Worm (Caenorhabditis elegans) whole organism, L1 larva: ENCODE results near the gene ZK1290.11.
A peak's percentile ranks its signal among the peaks of the same experiment; 100 is the strongest.

Experiments used
- C16A3.4 ChIP-seq: fragments of 150-350 bp; optimal IDR thresholded peaks from 2 replicates; lab custom pipeline; 2014; ENCODE audit warnings: missing biosample characterization, missing genetic modification characterization
- F16B12.6 ChIP-seq: fragments of 150-350 bp; optimal IDR thresholded peaks from 2 replicates; lab custom pipeline; 2014; ENCODE audit warnings: missing biosample characterization, missing genetic modification characterization
- alr-1 ChIP-seq: fragments of 200-800 bp; sonication (Bioruptor generic); optimal IDR thresholded peaks from 2 replicates; lab custom pipeline; 2018; ENCODE audit warnings: borderline replicate concordance, mild to moderate bottlenecking, missing genetic modification characterization, missing compliant biosample characterization
- ama-1 ChIP-seq: fragments of 150-350 bp; optimal IDR thresholded peaks from 2 replicates; lab custom pipeline; 2014
- blmp-1 ChIP-seq: fragments of 150-350 bp; optimal IDR thresholded peaks from 2 replicates; lab custom pipeline; 2014; ENCODE audit warnings: missing biosample characterization, missing genetic modification characterization
- ceh-8 ChIP-seq: fragments of 200-800 bp; sonication (Bioruptor generic); optimal IDR thresholded peaks from 2 replicates; lab custom pipeline; 2018; ENCODE audit warnings: mild to moderate bottlenecking, missing genetic modification characterization, moderate library complexity, missing compliant biosample characterization
- ceh-82 ChIP-seq, 3 experiments: fragments of 150-350 bp in 1 of 3; sonication (generic microtip) in 2 of 3; optimal IDR thresholded peaks; 2 replicates each; lab custom pipeline; 2014 to 2017; ENCODE audit warnings: missing biosample characterization in 3 of 3, missing genetic modification characterization in 3 of 3
- ceh-90 ChIP-seq: sonication (generic microtip); optimal IDR thresholded peaks from 2 replicates; lab custom pipeline; 2016; ENCODE audit warnings: missing genetic modification characterization, missing compliant biosample characterization
- efl-3 ChIP-seq: fragments of 200-800 bp; sonication (Bioruptor generic); optimal IDR thresholded peaks from 2 replicates; lab custom pipeline; 2018; ENCODE audit warnings: mild to moderate bottlenecking, missing genetic modification characterization, missing compliant biosample characterization
- egl-13 ChIP-seq: sonication (generic microtip); optimal IDR thresholded peaks from 2 replicates; lab custom pipeline; 2016; ENCODE audit warnings: missing genotype, missing genetic modification reagents, missing genetic modification characterization, missing compliant biosample characterization
- egl-27 ChIP-seq, 2 experiments: fragments of 150-350 bp in 1 of 2; sonication (generic microtip); optimal IDR thresholded peaks; 3 replicates each; lab custom pipeline; 2017 to 2018; ENCODE audit warnings: missing biosample characterization in 2 of 2, missing genetic modification characterization in 2 of 2, missing genetic modification reagents in 2 of 2
- elt-2 ChIP-seq: sonication (generic microtip); optimal IDR thresholded peaks from 2 replicates; lab custom pipeline; 2016; ENCODE audit warnings: missing genetic modification characterization, mild to moderate bottlenecking, inconsistent platforms, missing compliant biosample characterization, missing genetic modification reagents
- elt-3 ChIP-seq, 6 experiments: fragments of 150-350 bp in 1 of 6; sonication (generic microtip); optimal IDR thresholded peaks; 2 replicates each; lab custom pipeline; 2017 to 2018; ENCODE audit warnings: missing biosample characterization in 6 of 6, missing genetic modification characterization in 6 of 6, inconsistent platforms in 1 of 6
- hpl-2 ChIP-seq: fragments of 150-350 bp; optimal IDR thresholded peaks from 2 replicates; lab custom pipeline; 2014; ENCODE audit warnings: missing biosample characterization, missing genetic modification reagents, missing genetic modification characterization
- isw-1 ChIP-seq: fragments of 200-800 bp; sonication (Bioruptor generic); IDR thresholded peaks from 2 replicates; pipeline ENCODE4 v1.3.6; 2022; ENCODE audit warnings: missing genetic modification characterization, missing compliant biosample characterization
- jun-1 ChIP-seq: fragments of 150-350 bp; optimal IDR thresholded peaks from 2 replicates; lab custom pipeline; 2014; ENCODE audit warnings: missing biosample characterization, missing genetic modification reagents, missing genetic modification characterization
- lin-15B ChIP-seq: fragments of 150-350 bp; sonication (generic microtip); optimal IDR thresholded peaks from 3 replicates; lab custom pipeline; 2014; ENCODE audit warnings: missing biosample characterization, missing genetic modification characterization
- lir-3 ChIP-seq: sonication (generic microtip); optimal IDR thresholded peaks from 2 replicates; lab custom pipeline; 2016; ENCODE audit warnings: mild to moderate bottlenecking, missing genetic modification characterization, moderate library complexity, missing compliant biosample characterization; ENCODE audit not compliant: poor library complexity
- lsy-2 ChIP-seq, 2 experiments: fragments of 150-350 bp; optimal IDR thresholded peaks; 2 replicates each; lab custom pipeline; 2014; ENCODE audit warnings: missing biosample characterization in 2 of 2, missing genetic modification characterization in 2 of 2
- mab-9 ChIP-seq: fragments of 200-800 bp; sonication (Bioruptor generic); IDR thresholded peaks from 2 replicates; pipeline ENCODE4 v1.3.6; 2022; ENCODE audit warnings: missing genetic modification reagents, missing genetic modification characterization, missing compliant biosample characterization
- mdl-1 ChIP-seq, 2 experiments: fragments of 150-350 bp; optimal IDR thresholded peaks; 2 replicates each; lab custom pipeline; 2014 to 2017; ENCODE audit warnings: missing biosample characterization in 2 of 2, missing genetic modification characterization in 2 of 2, inconsistent platforms in 1 of 2
- mep-1 ChIP-seq: fragments of 150-350 bp; optimal IDR thresholded peaks from 2 replicates; lab custom pipeline; 2014; ENCODE audit warnings: missing biosample characterization, missing genetic modification characterization
- nhr-12 ChIP-seq: sonication (generic microtip); optimal IDR thresholded peaks from 2 replicates; lab custom pipeline; 2017; ENCODE audit warnings: missing biosample characterization, missing genetic modification characterization
- nhr-19 ChIP-seq: fragments of 200-800 bp; sonication (Bioruptor generic); conservative IDR thresholded peaks from 2 replicates; pipeline ENCODE4 v1.3.6; 2022; ENCODE audit warnings: missing genetic modification characterization, missing compliant biosample characterization
- nhr-237 ChIP-seq: fragments of 150-350 bp; optimal IDR thresholded peaks from 2 replicates; lab custom pipeline; 2014; ENCODE audit warnings: missing biosample characterization, missing genetic modification characterization
- nhr-28 ChIP-seq: fragments of 150-350 bp; optimal IDR thresholded peaks from 2 replicates; lab custom pipeline; 2014; ENCODE audit warnings: missing biosample characterization, missing genetic modification characterization
- nhr-71 ChIP-seq: sonication (generic microtip); optimal IDR thresholded peaks from 2 replicates; lab custom pipeline; 2016; ENCODE audit warnings: mild to moderate bottlenecking, missing genetic modification characterization, moderate library complexity, missing compliant biosample characterization
- nhr-84 ChIP-seq: sonication (generic microtip); optimal IDR thresholded peaks from 2 replicates; lab custom pipeline; 2017; ENCODE audit warnings: missing biosample characterization, missing genetic modification characterization
- nhr-85 ChIP-seq: sonication (generic microtip); peaks from one replicate; lab custom pipeline; 2016; ENCODE audit warnings: missing genetic modification characterization, inconsistent platforms, missing compliant biosample characterization
- pag-3 ChIP-seq: sonication (generic microtip); optimal IDR thresholded peaks from 2 replicates; lab custom pipeline; 2017; ENCODE audit warnings: missing genetic modification characterization, mild to moderate bottlenecking, missing compliant biosample characterization, antibody characterized with exemption, borderline replicate concordance; ENCODE audit not compliant: insufficient read depth
- pqm-1 ChIP-seq: sonication (generic microtip); optimal IDR thresholded peaks from 3 replicates; lab custom pipeline; 2017; ENCODE audit warnings: missing biosample characterization, missing genetic modification characterization
- rnt-1 ChIP-seq: sonication (generic microtip); optimal IDR thresholded peaks from 2 replicates; lab custom pipeline; 2016; ENCODE audit warnings: mild to moderate bottlenecking, missing genetic modification characterization, moderate library complexity, missing compliant biosample characterization
- skn-1 ChIP-seq: fragments of 150-350 bp; optimal IDR thresholded peaks from 2 replicates; lab custom pipeline; 2014; ENCODE audit warnings: missing biosample characterization, missing genetic modification characterization
- snpc-4 ChIP-seq: fragments of 150-350 bp; optimal IDR thresholded peaks from 2 replicates; lab custom pipeline; 2014; ENCODE audit warnings: missing biosample characterization, missing genetic modification characterization
- swsn-7 ChIP-seq: sonication (generic microtip); optimal IDR thresholded peaks from 2 replicates; lab custom pipeline; 2016; ENCODE audit warnings: missing genetic modification characterization, missing compliant biosample characterization
- tbx-2 ChIP-seq: sonication (generic microtip); optimal IDR thresholded peaks from 2 replicates; lab custom pipeline; 2016; ENCODE audit warnings: missing genetic modification characterization, missing compliant biosample characterization
- tlp-1 ChIP-seq: fragments of 150-350 bp; optimal IDR thresholded peaks from 2 replicates; lab custom pipeline; 2014; ENCODE audit warnings: missing biosample characterization, missing genetic modification characterization
- unc-130 ChIP-seq: fragments of 150-350 bp; optimal IDR thresholded peaks from 2 replicates; lab custom pipeline; 2017; ENCODE audit warnings: missing biosample characterization, missing genetic modification characterization, inconsistent platforms
- unc-30 ChIP-seq: sonication (generic microtip); optimal IDR thresholded peaks from 2 replicates; lab custom pipeline; 2017; ENCODE audit warnings: missing biosample characterization, missing genetic modification characterization
- unc-98 ChIP-seq: fragments of 200-800 bp; sonication (Bioruptor generic); IDR thresholded peaks from 2 replicates; pipeline ENCODE4 v1.3.6; 2022; ENCODE audit warnings: missing genetic modification characterization, missing compliant biosample characterization
- vab-15 ChIP-seq: sonication (generic microtip); optimal IDR thresholded peaks from 2 replicates; lab custom pipeline; 2017; ENCODE audit warnings: missing genotype, mild to moderate bottlenecking, missing genetic modification characterization, missing compliant biosample characterization
- zag-1 ChIP-seq: fragments of 150-350 bp; optimal IDR thresholded peaks from 2 replicates; lab custom pipeline; 2014; ENCODE audit warnings: missing biosample characterization, missing genetic modification characterization
- ztf-11 ChIP-seq, 2 experiments: sonication (generic microtip); optimal IDR thresholded peaks; 2 replicates each; lab custom pipeline; 2016 to 2017; ENCODE audit warnings: missing genetic modification characterization in 2 of 2, missing biosample characterization in 1 of 2, missing compliant biosample characterization in 1 of 2
- ztf-4 ChIP-seq: fragments of 150-350 bp; optimal IDR thresholded peaks from 2 replicates; lab custom pipeline; 2014; ENCODE audit warnings: missing biosample characterization, missing genetic modification characterization

Gene ZK1290.11

ce11 chrII:7545364-7545763, 16.0 kb downstream of the ZK1290.11 start:
- no peak for TF ChIP-seq swsn-7 (tag; lab: Kevin White, UChicago)
- peak; percentile 85 for TF ChIP-seq ama-1 (lab: Kevin White, UChicago)
- TF ChIP-seq egl-27 (tag; optimal IDR thresholded peaks at IDR 0.05; lab: Kevin White, UChicago): no peak
- TF ChIP-seq blmp-1: peak; percentile 97
- no peak for TF ChIP-seq unc-130 (tag; lab: Kevin White, UChicago)
- no peak for TF ChIP-seq ceh-90 (tag; lab: Kevin White, UChicago)
- no peak for TF ChIP-seq nhr-28 (tag; lab: Kevin White, UChicago)
- no peak for TF ChIP-seq tbx-2 (tag; lab: Kevin White, UChicago)
- no peak for TF ChIP-seq mab-9 (GFP tag; lab: Robert Waterston, UW)
- peak; percentile 17 for TF ChIP-seq ztf-4
- no peak for TF ChIP-seq mdl-1 (tag; optimal IDR thresholded peaks at IDR 0.05; lab: Kevin White, UChicago)

- TF ChIP-seq tlp-1 (tag; lab: Kevin White, UChicago) (no peak), pag-3 (tag; lab: Kevin White, UChicago) (no peak), nhr-71 (tag; lab: Kevin White, UChicago) (no peak), unc-98 (GFP tag; lab: Robert Waterston, UW) (no peak), isw-1 (GFP tag; lab: Robert Waterston, UW) (no peak), mep-1 (tag; lab: Kevin White, UChicago) (no peak), hpl-2 (no peak), vab-15 (tag; lab: Kevin White, UChicago) (no peak), nhr-19 (GFP tag; lab: Robert Waterston, UW) (no peak), unc-30 (tag; lab: Kevin White, UChicago) (no peak), efl-3 (GFP tag; lab: Kevin White, UChicago) (no peak), snpc-4 (tag; lab: Kevin White, UChicago) (no peak), jun-1 (tag; lab: Kevin White, UChicago) (no peak), alr-1 (tag; lab: Kevin White, UChicago) (no peak)
Observed at ce11 chrII:7544782-7545181, 16.6 kb downstream of the ZK1290.11 start.

- no peak for TF ChIP-seq hpl-2
- peak; percentile 9 for TF ChIP-seq blmp-1
Observed at ce11 chrII:7543808-7544207, 17.6 kb downstream of the ZK1290.11 start, which contains the start of gene rol-8. rol-8 (plus strand) TSS chrII:7544108.

ce11 chrII:7542952-7543351, 18.4 kb downstream of the ZK1290.11 start:
- TF ChIP-seq nhr-84 (tag; lab: Kevin White, UChicago): no peak
- peak; percentile 58 for TF ChIP-seq blmp-1
- no peak for TF ChIP-seq C16A3.4 (tag; lab: Kevin White, UChicago)
- no peak for TF ChIP-seq nhr-85 (tag; lab: Kevin White, UChicago)
- no peak for TF ChIP-seq ceh-82 (tag; optimal IDR thresholded peaks at IDR 0.05; lab: Kevin White, UChicago)
- TF ChIP-seq elt-2 (tag; lab: Kevin White, UChicago): no peak
- no peak for TF ChIP-seq tlp-1 (tag; lab: Kevin White, UChicago)
- no peak for TF ChIP-seq pqm-1 (tag; lab: Kevin White, UChicago)
- no peak for TF ChIP-seq F16B12.6 (tag; lab: Kevin White, UChicago)
- TF ChIP-seq, all 84 proteins: peak for 1

ce11 chrII:7537603-7538230, 23.7 kb downstream of the ZK1290.11 start, which contains the start of gene nfi-1:
nfi-1 (plus strand) TSS chrII:7538180.
- peak; percentile 67 for TF ChIP-seq lin-15B (tag; lab: Kevin White, UChicago)
- peak; percentile 53 for TF ChIP-seq tbx-2 (tag; lab: Kevin White, UChicago)
- TF ChIP-seq nhr-12: no peak
- TF ChIP-seq elt-2 (tag; lab: Kevin White, UChicago): no peak
- peak; percentile 17 for TF ChIP-seq swsn-7 (tag; lab: Kevin White, UChicago)
- no peak for TF ChIP-seq ceh-90 (tag; lab: Kevin White, UChicago)
- peak; percentile 8 for TF ChIP-seq snpc-4 (tag; lab: Kevin White, UChicago)
- no peak for TF ChIP-seq mdl-1 (tag; optimal IDR thresholded peaks at IDR 0.05; lab: Kevin White, UChicago)
- TF ChIP-seq ztf-11 (tag; optimal IDR thresholded peaks at IDR 0.05; lab: Kevin White, UChicago): peak in 1 of 2 experiments; percentile 28
- no peak for TF ChIP-seq nhr-237 (tag; lab: Kevin White, UChicago)
- peak; percentile 67 for TF ChIP-seq lir-3 (tag; lab: Kevin White, UChicago)
- no peak for TF ChIP-seq egl-13
- TF ChIP-seq blmp-1: peak; percentile 65
- TF ChIP-seq ceh-8 (GFP tag; lab: Kevin White, UChicago): no peak
- TF ChIP-seq elt-3 (tag; optimal IDR thresholded peaks at IDR 0.05; lab: Kevin White, UChicago): peak in 1 of 6 experiments; percentile 50
- TF ChIP-seq skn-1 (tag; lab: Kevin White, UChicago): peak; percentile 37
- peak; percentile 75 to 97 for TF ChIP-seq lsy-2 (tag; optimal IDR thresholded peaks at IDR 0.05; lab: Kevin White, UChicago)
- TF ChIP-seq rnt-1 (tag; lab: Kevin White, UChicago): peak; percentile 72
- no peak for TF ChIP-seq zag-1 (tag; lab: Kevin White, UChicago)
- TF ChIP-seq nhr-71 (tag; lab: Kevin White, UChicago): peak; percentile 62
